Fruit fly (Drosophila melanogaster) whole organism, wandering third instar larva: ENCODE measurements around the gene CG31832.

Source experiments
- CG32264 ChIP-seq: fragments of 200-800 bp; sonication (Bioruptor generic); optimal IDR thresholded peaks from 2 replicates; lab custom pipeline; 2016; ENCODE audit warnings: missing biosample characterization, missing genetic modification characterization
- Dfd ChIP-seq: fragments of >200 bp; optimal IDR thresholded peaks from 2 replicates; lab custom pipeline; 2017; ENCODE audit warnings: missing biosample characterization, missing genetic modification characterization
- Hr78 ChIP-seq: fragments of >200 bp; optimal IDR thresholded peaks from 2 replicates; lab custom pipeline; 2017; ENCODE audit warnings: missing biosample characterization, missing genetic modification characterization
- Jra ChIP-seq: sonication (Bioruptor generic); optimal IDR thresholded peaks from 2 replicates; lab custom pipeline; 2016; ENCODE audit warnings: missing biosample characterization, missing genetic modification characterization
- OdsH ChIP-seq: fragments of 200-800 bp; sonication (Bioruptor generic); optimal IDR thresholded peaks from 2 replicates; lab custom pipeline; 2016; ENCODE audit warnings: missing biosample characterization, mild to moderate bottlenecking, missing genetic modification characterization
- Rel ChIP-seq, 2 experiments: fragments of 200-800 bp; sonication (Bioruptor generic) in 1 of 2; optimal IDR thresholded peaks; 2 replicates in 1 of 2; 3 replicates in 1 of 2; lab custom pipeline; 2016 to 2019; ENCODE audit warnings: mild to moderate bottlenecking in 2 of 2, missing biosample characterization in 2 of 2, missing genetic modification characterization in 2 of 2, moderate library complexity in 1 of 2
- dl ChIP-seq, 2 experiments: fragments of 175-275, 200-275 bp in 1 of 2; fragments of 200-275 bp in 1 of 2; sonication (Bioruptor generic); optimal IDR thresholded peaks; lab custom pipeline; 2018; ENCODE audit warnings: mild to moderate bottlenecking in 2 of 2, missing biosample characterization in 2 of 2, missing genetic modification characterization in 2 of 2, moderate library complexity in 2 of 2; ENCODE audit not compliant: partially characterized antibody in 2 of 2, insufficient read depth in 1 of 2
- pan ChIP-seq: fragments of >200 bp; optimal IDR thresholded peaks from 2 replicates; lab custom pipeline; 2017
- psq ChIP-seq: fragments of 200-800 bp; sonication (Bioruptor generic); optimal IDR thresholded peaks from 3 replicates; lab custom pipeline; 2017; ENCODE audit warnings: missing biosample characterization, mild to moderate bottlenecking, missing genetic modification characterization, moderate library complexity
- sv ChIP-seq: fragments of 200-800 bp; sonication (Bioruptor generic); optimal IDR thresholded peaks from 3 replicates; lab custom pipeline; 2016; ENCODE audit warnings: missing biosample characterization, missing genetic modification characterization
- tai ChIP-seq: sonication (Bioruptor generic); optimal IDR thresholded peaks from 2 replicates; lab custom pipeline; 2016; ENCODE audit warnings: missing biosample characterization, missing genetic modification characterization
- usp ChIP-seq: fragments of >200 bp; optimal IDR thresholded peaks from 2 replicates; lab custom pipeline; 2017; ENCODE audit warnings: missing biosample characterization, missing genetic modification characterization
- woc ChIP-seq: sonication (Bioruptor generic); optimal IDR thresholded peaks from 2 replicates; lab custom pipeline; 2016; ENCODE audit warnings: missing biosample characterization, mild to moderate bottlenecking, missing genetic modification characterization

dm6 chr2L:15043718-15044117 is 12.2 kb upstream of the CG31832 start:
- no peak for TF ChIP-seq tai
- no peak for TF ChIP-seq psq (GFP tag; lab: Kevin White, UChicago)
- no peak for TF ChIP-seq usp (GFP tag; lab: Kevin White, UChicago)
- no peak for TF ChIP-seq dl (GFP tag; optimal IDR thresholded peaks at IDR 0.05; lab: Kevin White, UChicago; ENCODE audit: insufficient read depth in 1 of 2, partially characterized antibody in 2 of 2)
- TF ChIP-seq Dfd = no peak
- TF ChIP-seq Rel (GFP tag; optimal IDR thresholded peaks at IDR 0.05; lab: Kevin White, UChicago) = no peak
- no peak for TF ChIP-seq Rel (tag; optimal IDR thresholded peaks at IDR 0.05; lab: Kevin White, UChicago)
- no peak for TF ChIP-seq pan (lab: Kevin White, UChicago)
- no peak for TF ChIP-seq Hr78 (GFP tag; lab: Kevin White, UChicago)
- TF ChIP-seq sv (GFP tag; lab: Kevin White, UChicago) = no peak
- no peak for TF ChIP-seq woc (GFP tag; lab: Kevin White, UChicago)
- TF ChIP-seq OdsH (GFP tag; lab: Kevin White, UChicago) = no peak
- TF ChIP-seq Jra (GFP tag; lab: Kevin White, UChicago) = no peak
- no peak for TF ChIP-seq CG32264 (GFP tag; lab: Kevin White, UChicago)
